Worm (Caenorhabditis elegans): ENCODE data around the gene F11G11.4.

DNA sequence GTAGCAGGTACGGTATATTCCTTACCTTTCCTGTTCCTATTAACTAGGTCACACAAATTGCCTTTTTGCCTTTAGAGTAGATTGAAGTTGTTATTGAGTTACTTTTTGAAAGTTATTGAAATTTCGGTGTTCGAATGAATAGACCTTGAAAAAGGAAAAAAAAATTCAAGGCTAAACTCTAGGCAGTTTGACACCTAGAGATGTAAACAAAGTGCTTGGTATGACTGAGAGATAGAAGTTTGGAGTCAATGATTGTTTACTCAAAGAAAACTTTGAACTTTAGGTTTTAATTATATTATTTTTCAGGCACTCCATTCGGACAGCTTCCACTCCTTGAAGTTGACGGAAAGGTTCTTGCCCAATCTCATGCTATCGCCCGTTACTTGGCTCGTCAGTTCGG lies 22.1 kb downstream of the F11G11.4 start:
- TF ChIP-seq F57A8.1 (GFP tag; optimal IDR thresholded peaks at IDR 0.05) (no peak), snpc-4 (GFP tag; optimal IDR thresholded peaks at IDR 0.05) (no peak), snpc-4 (tag; optimal IDR thresholded peaks at IDR 0.05) (no peak)
